Worm (Caenorhabditis elegans): ENCODE data around the gene hpo-40.

ce11 chrV:10237171-10237570 is 24.4 kb downstream of the hpo-40 start:
- TF ChIP-seq unc-62 (GFP tag; optimal IDR thresholded peaks at IDR 0.05): no peak
- TF ChIP-seq unc-39 (tag; optimal IDR thresholded peaks at IDR 0.05): no peak
